Fruit fly (Drosophila melanogaster) whole organism, embryonic: ENCODE results near the gene Vm26Ab.

ENCODE experiments used
- ATbp ChIP-seq: fragments of 200-800 bp; sonication (Bioruptor generic); optimal IDR thresholded peaks from 2 replicates; lab custom pipeline; 2017; ENCODE audit warnings: missing biosample characterization, mild to moderate bottlenecking, missing genetic modification characterization, missing genetic modification reagents
- CG11723 ChIP-seq: fragments of 200-800 bp; sonication (Bioruptor generic); optimal IDR thresholded peaks from 2 replicates; lab custom pipeline; 2017; ENCODE audit warnings: missing biosample characterization, mild to moderate bottlenecking, missing genetic modification characterization
- CG12769 ChIP-seq: fragments of 200-800 bp; sonication (Bioruptor generic); optimal IDR thresholded peaks from 2 replicates; lab custom pipeline; 2019; ENCODE audit warnings: missing biosample characterization, mild to moderate bottlenecking, missing genetic modification characterization, moderate library complexity
- CG14441 ChIP-seq: fragments of 200-800 bp; sonication (Bioruptor generic); IDR thresholded peaks from 2 replicates; pipeline ENCODE4 v1.3.6; 2022; ENCODE audit warnings: missing biosample characterization, missing genetic modification characterization
- CG18619 ChIP-seq: fragments of 200-800 bp; sonication (Bioruptor generic); optimal IDR thresholded peaks from 3 replicates; lab custom pipeline; 2017; ENCODE audit warnings: missing biosample characterization, mild to moderate bottlenecking, missing genetic modification characterization
- CG2889 ChIP-seq: fragments of 200-800 bp; sonication (Bioruptor generic); IDR thresholded peaks from 3 replicates; pipeline ENCODE4 v1.3.6; 2022; ENCODE audit warnings: missing biosample characterization, missing genetic modification characterization
- CG6791 ChIP-seq: fragments of 200-800 bp; sonication (Bioruptor generic); IDR thresholded peaks from 3 replicates; pipeline ENCODE4 v1.3.6; 2022; ENCODE audit warnings: missing biosample characterization, missing genetic modification characterization; ENCODE audit not compliant: partially characterized antibody
- CG7839 ChIP-seq: fragments of 200-800 bp; sonication (Bioruptor generic); optimal IDR thresholded peaks from 3 replicates; lab custom pipeline; 2018; ENCODE audit warnings: missing biosample characterization, mild to moderate bottlenecking, missing genetic modification characterization, moderate library complexity
- CG8944 ChIP-seq: fragments of 200-800 bp; sonication (Bioruptor generic); optimal IDR thresholded peaks from 3 replicates; lab custom pipeline; 2016; ENCODE audit warnings: missing biosample characterization, missing genetic modification characterization
- CG9817 ChIP-seq: fragments of 200-800 bp; sonication (Bioruptor generic); optimal IDR thresholded peaks from 2 replicates; lab custom pipeline; 2018; ENCODE audit warnings: missing biosample characterization, mild to moderate bottlenecking, missing genetic modification characterization, moderate library complexity
- ERR ChIP-seq: fragments of 200-800 bp; sonication (Bioruptor generic); optimal IDR thresholded peaks from 2 replicates; lab custom pipeline; 2016; ENCODE audit warnings: missing biosample characterization, missing genetic modification characterization
- Eip74EF ChIP-seq, 2 experiments: fragments of 200-800 bp in 1 of 2; fragments of >200 bp in 1 of 2; sonication (Bioruptor generic) in 1 of 2; optimal IDR thresholded peaks; 2 replicates each; lab custom pipeline; 2017 to 2019; ENCODE audit warnings: missing biosample characterization in 2 of 2, missing genetic modification characterization in 2 of 2, mild to moderate bottlenecking in 1 of 2, moderate library complexity in 1 of 2
- Ets65A ChIP-seq: fragments of 200-800 bp; sonication (Bioruptor generic); peaks from one replicate; lab custom pipeline; 2016; ENCODE audit warnings: missing biosample characterization, missing genetic modification characterization
- HLH3B ChIP-seq: fragments of 200-800 bp; sonication (Bioruptor generic); IDR thresholded peaks from 2 replicates; pipeline ENCODE4 v1.3.6; 2022; ENCODE audit warnings: missing biosample characterization, missing genetic modification characterization
- Lpt ChIP-seq: fragments of >200 bp; optimal IDR thresholded peaks from 2 replicates; lab custom pipeline; 2018; ENCODE audit warnings: missing biosample characterization, missing genetic modification characterization
- MESR4 ChIP-seq: fragments of 200-800 bp; sonication (Bioruptor generic); optimal IDR thresholded peaks from 2 replicates; lab custom pipeline; 2018; ENCODE audit warnings: missing biosample characterization, mild to moderate bottlenecking, missing genetic modification characterization, moderate library complexity
- Oli ChIP-seq: fragments of 200-800 bp; sonication (Bioruptor generic); optimal IDR thresholded peaks from 2 replicates; lab custom pipeline; 2018; ENCODE audit warnings: missing biosample characterization, mild to moderate bottlenecking, missing genetic modification characterization, moderate library complexity
- Pdp1 ChIP-seq, 2 experiments: fragments of 200-800 bp; sonication (Bioruptor generic); optimal IDR thresholded peaks; 3 replicates each; lab custom pipeline; 2016; ENCODE audit warnings: missing biosample characterization in 2 of 2, missing genetic modification characterization in 2 of 2, mild to moderate bottlenecking in 1 of 2, moderate library complexity in 1 of 2
- Rx ChIP-seq: fragments of 200-800 bp; sonication (Bioruptor generic); IDR thresholded peaks from 2 replicates; pipeline ENCODE4 v1.3.6; 2022; ENCODE audit warnings: missing biosample characterization, missing genetic modification characterization
- Scr ChIP-seq: fragments of 200-800 bp; sonication (Bioruptor generic); IDR thresholded peaks from 2 replicates; pipeline ENCODE4 v1.3.6; 2022; ENCODE audit warnings: missing biosample characterization, missing genetic modification characterization; ENCODE audit not compliant: partially characterized antibody
- Spps ChIP-seq: fragments of 200-800 bp; sonication (Bioruptor generic); optimal IDR thresholded peaks from 2 replicates; lab custom pipeline; 2018; ENCODE audit warnings: missing biosample characterization, mild to moderate bottlenecking, missing genetic modification characterization
- Sry-β ChIP-seq: fragments of 200-800 bp; sonication (Bioruptor generic); optimal IDR thresholded peaks from 2 replicates; lab custom pipeline; 2018; ENCODE audit warnings: missing biosample characterization, mild to moderate bottlenecking, missing genetic modification characterization, moderate library complexity
- Ssrp ChIP-seq: fragments of 200-800 bp; sonication (Bioruptor generic); optimal IDR thresholded peaks from 2 replicates; lab custom pipeline; 2018; ENCODE audit warnings: missing biosample characterization, mild to moderate bottlenecking, missing genetic modification characterization, moderate library complexity
- chinmo ChIP-seq: fragments of 200-800 bp; sonication (Bioruptor generic); IDR thresholded peaks from 4 replicates; pipeline ENCODE4 v1.3.6; 2022; ENCODE audit warnings: missing biosample characterization, missing genetic modification characterization; ENCODE audit not compliant: partially characterized antibody
- chm ChIP-seq: fragments of 200-800 bp; sonication (Bioruptor generic); IDR thresholded peaks from 2 replicates; pipeline ENCODE4 v1.3.6; 2022; ENCODE audit warnings: missing biosample characterization, missing genetic modification characterization
- croc ChIP-seq: fragments of 200-800 bp; sonication (Bioruptor generic); conservative IDR thresholded peaks from 3 replicates; pipeline ENCODE4 v1.3.6; 2022; ENCODE audit warnings: missing biosample characterization, missing genetic modification characterization
- da ChIP-seq: fragments of 200-800 bp; sonication (Bioruptor generic); optimal IDR thresholded peaks from 2 replicates; lab custom pipeline; 2016; ENCODE audit warnings: missing biosample characterization, missing genetic modification characterization
- dysf ChIP-seq: fragments of 200-800 bp; sonication (Bioruptor generic); IDR thresholded peaks from 3 replicates; pipeline ENCODE4 v1.3.6; 2022; ENCODE audit warnings: missing biosample characterization, missing genetic modification characterization
- emc ChIP-seq: fragments of 200-800 bp; sonication (Bioruptor generic); optimal IDR thresholded peaks from 2 replicates; lab custom pipeline; 2016; ENCODE audit warnings: missing biosample characterization, missing genetic modification characterization
- gcm2 ChIP-seq: fragments of 200-800 bp; sonication (Bioruptor generic); optimal IDR thresholded peaks from 2 replicates; lab custom pipeline; 2016; ENCODE audit warnings: missing biosample characterization, missing genetic modification characterization
- jumu ChIP-seq: fragments of 200-800 bp; sonication (Bioruptor generic); optimal IDR thresholded peaks from 3 replicates; lab custom pipeline; 2016; ENCODE audit warnings: missing biosample characterization, missing genetic modification characterization
- ken ChIP-seq: fragments of 200-800 bp; sonication (Bioruptor generic); IDR thresholded peaks from 3 replicates; pipeline ENCODE4 v1.3.6; 2022; ENCODE audit warnings: missing biosample characterization, missing genetic modification characterization
- mirr ChIP-seq: fragments of 200-800 bp; sonication (Bioruptor generic); optimal IDR thresholded peaks from 3 replicates; lab custom pipeline; 2018; ENCODE audit warnings: missing biosample characterization, mild to moderate bottlenecking, missing genetic modification characterization
- rib ChIP-seq: fragments of 200-800 bp; sonication (Bioruptor generic); IDR thresholded peaks from 2 replicates; pipeline ENCODE4 v1.3.6; 2022; ENCODE audit warnings: missing biosample characterization, missing genetic modification characterization
- sens ChIP-seq: fragments of 200-800 bp; sonication (Bioruptor generic); peaks from one replicate; lab custom pipeline; 2016; ENCODE audit warnings: missing biosample characterization, missing genetic modification characterization
- stwl ChIP-seq: fragments of 200-800 bp; sonication (Bioruptor generic); optimal IDR thresholded peaks from 3 replicates; lab custom pipeline; 2018; ENCODE audit warnings: missing biosample characterization, mild to moderate bottlenecking, missing genetic modification characterization, moderate library complexity
- tgo ChIP-seq: fragments of 200-800 bp; sonication (Bioruptor generic); IDR thresholded peaks from 3 replicates; pipeline ENCODE4 v1.3.6; 2022; ENCODE audit warnings: missing biosample characterization, missing genetic modification characterization
- tup ChIP-seq: fragments of 200-800 bp; sonication (Bioruptor generic); optimal IDR thresholded peaks from 2 replicates; lab custom pipeline; 2016; ENCODE audit warnings: missing biosample characterization, mild to moderate bottlenecking, missing genetic modification characterization, moderate library complexity
- wdn ChIP-seq: fragments of 200-800 bp; sonication (Bioruptor generic); IDR thresholded peaks from 2 replicates; pipeline ENCODE4 v1.3.6; 2022; ENCODE audit warnings: missing biosample characterization, missing genetic modification characterization
- zen ChIP-seq: fragments of 200-800 bp; sonication (Bioruptor generic); optimal IDR thresholded peaks from 3 replicates; lab custom pipeline; 2018; ENCODE audit warnings: missing biosample characterization, mild to moderate bottlenecking, missing genetic modification characterization, moderate library complexity

Gene Vm26Ab

dm6 chr2L:5945651-5946547 lies 10.9 kb upstream of the Vm26Ab start (continued):
- TF ChIP-seq ken (GFP tag; lab: Robert Waterston, UW) (0 out of 3 replicates have a peak, but pooled peaks have one; percentile 4), chm (no peak), ERR (GFP tag; lab: Kevin White, UChicago) (peak; percentile 94), zen (tag; lab: Kevin White, UChicago) (no peak), CG8944 (GFP tag; lab: Kevin White, UChicago) (no peak), mirr (GFP tag; lab: Kevin White, UChicago) (peak; percentile 44), HLH3B (GFP tag; lab: Robert Waterston, UW) (no peak), Ets65A (GFP tag; lab: Kevin White, UChicago) (peak; percentile 45), Eip74EF (GFP tag; optimal IDR thresholded peaks at IDR 0.05; lab: Kevin White, UChicago) (peak; percentile 61 to 85), Rx (GFP tag; lab: Robert Waterston, UW) (no peak), rib (no peak), stwl (tag; lab: Kevin White, UChicago) (no peak), gcm2 (GFP tag; lab: Kevin White, UChicago) (no peak), Sry-β (no peak), CG2889 (GFP tag; lab: Robert Waterston, UW) (no peak), jumu (no peak), dysf (GFP tag; lab: Robert Waterston, UW) (0 out of 3 replicates have a peak, but pooled peaks have one; percentile 54), da (no peak), tgo (GFP tag; lab: Robert Waterston, UW) (0 out of 3 replicates have a peak, but pooled peaks have one; percentile 18), Spps (tag; lab: Kevin White, UChicago) (no peak), Scr (no peak), CG12769 (tag; lab: Kevin White, UChicago) (peak; percentile 81), CG6791 (GFP tag; lab: Robert Waterston, UW) (0 out of 3 replicates have a peak, but pooled peaks have one; percentile 10), Lpt (GFP tag; lab: Kevin White, UChicago) (no peak), ATbp (GFP tag; lab: Kevin White, UChicago) (no peak), emc (GFP tag; lab: Kevin White, UChicago) (peak; percentile 20), tup (GFP tag; lab: Kevin White, UChicago) (no peak), CG11723 (GFP tag; lab: Kevin White, UChicago) (no peak), Oli (tag; lab: Kevin White, UChicago) (no peak), MESR4 (no peak), Pdp1 (GFP tag; optimal IDR thresholded peaks at IDR 0.05; lab: Kevin White, UChicago) (peak in 1 of 2 experiments; percentile 8), chinmo (GFP tag; lab: Robert Waterston, UW) (peak; percentile 75; the same call in 3 of the 4 replicates), Ssrp (tag; lab: Kevin White, UChicago) (no peak), CG14441 (GFP tag; lab: Robert Waterston, UW) (no peak), wdn (GFP tag; lab: Robert Waterston, UW) (no peak), croc (GFP tag; lab: Robert Waterston, UW) (no peak), CG7839 (tag; lab: Kevin White, UChicago) (no peak), sens (GFP tag; lab: Kevin White, UChicago) (peak; percentile 8), CG9817 (tag; lab: Kevin White, UChicago) (no peak), CG18619 (GFP tag; lab: Kevin White, UChicago) (no peak)
